Fruit fly (Drosophila melanogaster) whole organism, embryonic: ENCODE data around the gene CG31021.

Source experiments
- Bdp1 ChIP-seq: fragments of 200-800 bp; sonication (Bioruptor generic); optimal IDR thresholded peaks from 3 replicates; lab custom pipeline; 2016; ENCODE audit warnings: missing biosample characterization, missing genetic modification characterization
- CG10274 ChIP-seq: fragments of 200-800 bp; sonication (Bioruptor generic); optimal IDR thresholded peaks from 3 replicates; lab custom pipeline; 2017; ENCODE audit warnings: missing biosample characterization, mild to moderate bottlenecking, missing genetic modification characterization
- CG34224 ChIP-seq: fragments of 200-800 bp; sonication (Bioruptor generic); IDR thresholded peaks from 3 replicates; pipeline ENCODE4 v1.3.6; 2022; ENCODE audit warnings: missing biosample characterization, missing genetic modification characterization; ENCODE audit not compliant: partially characterized antibody
- CG4854 ChIP-seq: fragments of 200-800 bp; sonication (Bioruptor generic); optimal IDR thresholded peaks from 2 replicates; lab custom pipeline; 2016; ENCODE audit warnings: missing biosample characterization, missing genetic modification characterization, inconsistent platforms
- CoRest ChIP-seq: fragments of 200-800 bp; sonication (Bioruptor generic); optimal IDR thresholded peaks from 3 replicates; lab custom pipeline; 2018; ENCODE audit warnings: missing biosample characterization, mild to moderate bottlenecking, missing genetic modification characterization, moderate library complexity
- D19B ChIP-seq: fragments of 200-800 bp; sonication (Bioruptor generic); optimal IDR thresholded peaks from 2 replicates; lab custom pipeline; 2017; ENCODE audit warnings: missing biosample characterization, mild to moderate bottlenecking, missing genetic modification characterization

dm6 chr3R:30566181-30566902 is 35.7 kb upstream of the CG31021 start:
- TF ChIP-seq CoRest (tag; lab: Kevin White, UChicago) (no peak), Bdp1 (GFP tag; lab: Kevin White, UChicago) (no peak), CG4854 (GFP tag; lab: Kevin White, UChicago) (no peak), D19B (GFP tag; lab: Kevin White, UChicago) (no peak), CG34224 (GFP tag; lab: Robert Waterston, UW) (no peak), CG10274 (no peak)
